Worm (Caenorhabditis elegans): ENCODE data around the gene C18A11.2.

C18A11.2 gene

DNA sequence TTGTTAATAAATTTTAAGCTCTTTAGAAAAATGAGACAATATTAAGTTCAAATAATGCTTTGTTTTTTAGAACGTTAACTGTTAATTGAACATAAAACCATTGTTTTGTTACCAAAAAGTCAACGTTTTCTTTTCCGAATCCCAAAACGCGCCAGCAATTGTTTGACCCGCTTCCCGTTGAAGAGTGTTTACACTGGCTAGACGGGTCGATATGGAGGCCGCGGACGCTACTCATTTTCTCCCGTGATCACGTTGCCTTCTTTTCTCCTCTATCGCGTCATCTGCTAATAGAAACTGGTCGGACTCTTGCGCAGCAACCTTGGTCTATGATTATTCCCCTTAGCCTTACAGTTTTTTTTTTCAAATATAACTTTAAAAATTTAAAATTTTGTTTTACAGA, 38.3 kb upstream of the C18A11.2 start, which contains the start of gene C34D10.1 (continued):
- peak; percentile 45 for TF ChIP-seq attf-5 (GFP tag; optimal IDR thresholded peaks at IDR 0.05)
- TF ChIP-seq Y56A3A.18 (GFP tag; IDR thresholded peaks at IDR 0.05), result no peak
- TF ChIP-seq F57A8.1 (GFP tag; optimal IDR thresholded peaks at IDR 0.05), result no peak
- TF ChIP-seq hsf-1 (GFP tag; IDR thresholded peaks at IDR 0.05), result no peak
- no peak for TF ChIP-seq lsy-27 (tag; optimal IDR thresholded peaks at IDR 0.05; ENCODE audit: borderline replicate concordance, insufficient read depth)
- no peak for TF ChIP-seq hrde-1 (tag; optimal IDR thresholded peaks at IDR 0.05; ENCODE audit: borderline replicate concordance)
- TF ChIP-seq F39B2.1 (GFP tag; IDR thresholded peaks at IDR 0.05), result no peak
- no peak for TF ChIP-seq sdz-38 (tag; optimal IDR thresholded peaks at IDR 0.05)
- no peak for TF ChIP-seq akir-1 (GFP tag; optimal IDR thresholded peaks at IDR 0.05)
- no peak for TF ChIP-seq zim-3 (tag; optimal IDR thresholded peaks at IDR 0.05)
- TF ChIP-seq lin-26 (GFP tag; IDR thresholded peaks at IDR 0.05), result no peak
- TF ChIP-seq nfya-2 (GFP tag; IDR thresholded peaks at IDR 0.05), result no peak
- TF ChIP-seq C17E4.6 (GFP tag; IDR thresholded peaks at IDR 0.05), result no peak
- TF ChIP-seq attf-6 (GFP tag; IDR thresholded peaks at IDR 0.05), result no peak
- no peak for TF ChIP-seq ZK185.1 (tag; optimal IDR thresholded peaks at IDR 0.05; ENCODE audit: poor library complexity, severe bottlenecking)
- no peak for TF ChIP-seq bed-2 (GFP tag; IDR thresholded peaks at IDR 0.05)
- TF ChIP-seq nfyb-1 (GFP tag; IDR thresholded peaks at IDR 0.05), result no peak
- TF ChIP-seq nhr-120 (GFP tag; IDR thresholded peaks at IDR 0.05), result no peak
- peak; percentile 38; the same call in 1 of the 2 replicates for TF ChIP-seq cebp-1 (GFP tag; IDR thresholded peaks at IDR 0.05)
- peak; percentile 65 for TF ChIP-seq cebp-1 (tag; optimal IDR thresholded peaks at IDR 0.05)
- no peak for TF ChIP-seq ztf-6 (GFP tag; IDR thresholded peaks at IDR 0.05)
- no peak for TF ChIP-seq ama-1 (optimal IDR thresholded peaks at IDR 0.05)
- no peak for TF ChIP-seq ama-1 (GFP tag; optimal IDR thresholded peaks at IDR 0.05)
- TF ChIP-seq hmg-20 (GFP tag; IDR thresholded peaks at IDR 0.05), result no peak
- no peak for TF ChIP-seq rpc-1 (optimal IDR thresholded peaks at IDR 0.05)
- no peak for TF ChIP-seq rpc-1 (tag; optimal IDR thresholded peaks at IDR 0.05)
- no peak for TF ChIP-seq T26A5.8 (tag; optimal IDR thresholded peaks at IDR 0.05)
- TF ChIP-seq F22D6.2 (tag; optimal IDR thresholded peaks at IDR 0.05), result no peak
- no peak for TF ChIP-seq pbrm-1 (GFP tag; IDR thresholded peaks at IDR 0.05)
- no peak for TF ChIP-seq ceh-100 (GFP tag; IDR thresholded peaks at IDR 0.05)
- TF ChIP-seq atf-7 (tag; optimal IDR thresholded peaks at IDR 0.05), result no peak
- no peak for TF ChIP-seq F57C9.4 (tag; optimal IDR thresholded peaks at IDR 0.05)
- no peak for TF ChIP-seq F55B11.4 (tag; optimal IDR thresholded peaks at IDR 0.05; ENCODE audit: borderline replicate concordance, insufficient read depth)
- TF ChIP-seq F52B5.7 (tag; optimal IDR thresholded peaks at IDR 0.05), result no peak
- peak; percentile 20 for TF ChIP-seq somi-1 (GFP tag; optimal IDR thresholded peaks at IDR 0.05)
- no peak for TF ChIP-seq lag-1 (GFP tag; IDR thresholded peaks at IDR 0.05)
- no peak for TF ChIP-seq chd-7 (tag; optimal IDR thresholded peaks at IDR 0.05)
- peak; percentile 43 for TF ChIP-seq hmg-1.2 (GFP tag; IDR thresholded peaks at IDR 0.05)
- no peak for TF ChIP-seq egl-44 (GFP tag; IDR thresholded peaks at IDR 0.05)
- TF ChIP-seq tbp1 (GFP tag; optimal IDR thresholded peaks at IDR 0.05), result peak; percentile 37
- TF ChIP-seq ztf-18 (tag; optimal IDR thresholded peaks at IDR 0.05), result peak; percentile 90
- TF ChIP-seq egrh-3 (GFP tag; IDR thresholded peaks at IDR 0.05), result no peak
- no peak for TF ChIP-seq unc-62 (GFP tag; optimal IDR thresholded peaks at IDR 0.05)
- no peak for TF ChIP-seq B0019.2 (GFP tag; conservative IDR thresholded peaks at IDR 0.05)
- 0 out of 2 replicates have a peak, but pooled peaks have one; percentile 8 for TF ChIP-seq madf-6 (GFP tag; IDR thresholded peaks at IDR 0.05)
- TF ChIP-seq mel-28 (tag; optimal IDR thresholded peaks at IDR 0.05; ENCODE audit: borderline replicate concordance), result no peak

Data from whole organism, young adult.